Worm (Caenorhabditis elegans) whole organism, L4/young adult: ENCODE data around the gene F46F5.16.

Experiments
- W03F9.2 ChIP-seq: fragments of 150-350 bp; optimal IDR thresholded peaks from 2 replicates; lab custom pipeline; 2014; ENCODE audit warnings: missing biosample characterization, missing genetic modification characterization
- dao-5 ChIP-seq: sonication (generic microtip); optimal IDR thresholded peaks from 2 replicates; lab custom pipeline; 2016; ENCODE audit warnings: missing genotype, missing genetic modification characterization, moderate library complexity, missing compliant biosample characterization
- him-1 ChIP-seq: sonication (generic microtip); optimal IDR thresholded peaks from 2 replicates; lab custom pipeline; 2016; ENCODE audit warnings: missing genotype, missing genetic modification reagents, missing genetic modification characterization, missing compliant biosample characterization

ce11 chrII:751850-752249 is 35.2 kb upstream of the F46F5.16 start:
- no peak for TF ChIP-seq W03F9.2 (tag; lab: Kevin White, UChicago)
- no peak for TF ChIP-seq dao-5
- no peak for TF ChIP-seq him-1 (tag; lab: Kevin White, UChicago)
